Worm (Caenorhabditis elegans) whole organism, L1 larva: Measurements from ENCODE around the gene T27C5.12.
"Not testable (repeated sequence)": the region's sequence is repeated elsewhere in the genome, so short reads cannot be mapped to it uniquely, and the experiment has no call there.

ENCODE experiments used
- C04F5.9 ChIP-seq: sonication (generic microtip); optimal IDR thresholded peaks from 2 replicates; lab custom pipeline; 2016; ENCODE audit warnings: missing genetic modification characterization, missing compliant biosample characterization
- alr-1 ChIP-seq: fragments of 200-800 bp; sonication (Bioruptor generic); optimal IDR thresholded peaks from 2 replicates; lab custom pipeline; 2018; ENCODE audit warnings: borderline replicate concordance, mild to moderate bottlenecking, missing genetic modification characterization, missing compliant biosample characterization
- ama-1 ChIP-seq: fragments of 150-350 bp; optimal IDR thresholded peaks from 2 replicates; lab custom pipeline; 2014
- blmp-1 ChIP-seq: fragments of 150-350 bp; optimal IDR thresholded peaks from 2 replicates; lab custom pipeline; 2014; ENCODE audit warnings: missing biosample characterization, missing genetic modification characterization
- ceh-82 ChIP-seq, 3 experiments: fragments of 150-350 bp in 1 of 3; sonication (generic microtip) in 2 of 3; optimal IDR thresholded peaks; 2 replicates each; lab custom pipeline; 2014 to 2017; ENCODE audit warnings: missing biosample characterization in 3 of 3, missing genetic modification characterization in 3 of 3
- ces-1 ChIP-seq: fragments of 150-350 bp; optimal IDR thresholded peaks from 2 replicates; lab custom pipeline; 2014; ENCODE audit warnings: missing biosample characterization, missing genetic modification reagents, missing genetic modification characterization
- efl-1 ChIP-seq, 4 experiments: fragments of 150-350 bp; optimal IDR thresholded peaks in 3 of 4; peaks in 1 of 4; 1 replicate in 1 of 4; 2 replicates in 3 of 4; lab custom pipeline; 2014; ENCODE audit warnings: missing biosample characterization in 2 of 4, missing genetic modification characterization in 2 of 4, missing genetic modification reagents in 2 of 4
- efl-3 ChIP-seq: fragments of 200-800 bp; sonication (Bioruptor generic); optimal IDR thresholded peaks from 2 replicates; lab custom pipeline; 2018; ENCODE audit warnings: mild to moderate bottlenecking, missing genetic modification characterization, missing compliant biosample characterization
- fkh-10 ChIP-seq: sonication (generic microtip); optimal IDR thresholded peaks from 2 replicates; lab custom pipeline; 2017; ENCODE audit warnings: missing biosample characterization, missing genetic modification reagents, missing genetic modification characterization
- fkh-4 ChIP-seq: sonication (generic microtip); optimal IDR thresholded peaks from 2 replicates; lab custom pipeline; 2016; ENCODE audit warnings: missing compliant biosample characterization, missing genetic modification characterization, borderline replicate concordance
- fos-1 ChIP-seq: fragments of 150-350 bp; optimal IDR thresholded peaks from 2 replicates; lab custom pipeline; 2014; ENCODE audit warnings: missing biosample characterization, missing genetic modification characterization
- grh-1 ChIP-seq: fragments of 200-800 bp; sonication (Bioruptor generic); IDR thresholded peaks from 2 replicates; pipeline ENCODE4 v1.3.6; 2022; ENCODE audit warnings: missing genetic modification reagents, missing genetic modification characterization, missing compliant biosample characterization
- hlh-17 ChIP-seq: fragments of 200-800 bp; sonication (Bioruptor generic); optimal IDR thresholded peaks from 2 replicates; lab custom pipeline; 2018; ENCODE audit warnings: missing genetic modification characterization, mild to moderate bottlenecking, missing compliant biosample characterization, moderate library complexity, borderline replicate concordance
- hpl-2 ChIP-seq: fragments of 150-350 bp; optimal IDR thresholded peaks from 2 replicates; lab custom pipeline; 2014; ENCODE audit warnings: missing biosample characterization, missing genetic modification reagents, missing genetic modification characterization
- lin-13 ChIP-seq: fragments of 150-350 bp; optimal IDR thresholded peaks from 2 replicates; lab custom pipeline; 2014; ENCODE audit warnings: missing biosample characterization, missing genetic modification reagents, missing genetic modification characterization
- lin-15B ChIP-seq: fragments of 150-350 bp; sonication (generic microtip); optimal IDR thresholded peaks from 3 replicates; lab custom pipeline; 2014; ENCODE audit warnings: missing biosample characterization, missing genetic modification characterization
- lin-39 ChIP-seq: fragments of 150-350 bp; optimal IDR thresholded peaks from 2 replicates; lab custom pipeline; 2014; ENCODE audit warnings: missing biosample characterization, missing genetic modification reagents, missing genetic modification characterization
- mdl-1 ChIP-seq, 2 experiments: fragments of 150-350 bp; optimal IDR thresholded peaks; 2 replicates each; lab custom pipeline; 2014 to 2017; ENCODE audit warnings: missing biosample characterization in 2 of 2, missing genetic modification characterization in 2 of 2, inconsistent platforms in 1 of 2
- mef-2 ChIP-seq: fragments of 150-350 bp; optimal IDR thresholded peaks from 2 replicates; lab custom pipeline; 2014; ENCODE audit warnings: missing biosample characterization, missing genetic modification characterization
- mep-1 ChIP-seq: fragments of 150-350 bp; optimal IDR thresholded peaks from 2 replicates; lab custom pipeline; 2014; ENCODE audit warnings: missing biosample characterization, missing genetic modification characterization
- nhr-11 ChIP-seq: fragments of 150-350 bp; optimal IDR thresholded peaks from 2 replicates; lab custom pipeline; 2014; ENCODE audit warnings: missing biosample characterization, missing genetic modification characterization
- nhr-12 ChIP-seq: sonication (generic microtip); optimal IDR thresholded peaks from 2 replicates; lab custom pipeline; 2017; ENCODE audit warnings: missing biosample characterization, missing genetic modification characterization
- nhr-19 ChIP-seq: fragments of 200-800 bp; sonication (Bioruptor generic); conservative IDR thresholded peaks from 2 replicates; pipeline ENCODE4 v1.3.6; 2022; ENCODE audit warnings: missing genetic modification characterization, missing compliant biosample characterization
- nhr-20 ChIP-seq: sonication (generic microtip); optimal IDR thresholded peaks from 2 replicates; lab custom pipeline; 2016; ENCODE audit warnings: mild to moderate bottlenecking, missing genetic modification characterization, missing compliant biosample characterization
- nhr-237 ChIP-seq: fragments of 150-350 bp; optimal IDR thresholded peaks from 2 replicates; lab custom pipeline; 2014; ENCODE audit warnings: missing biosample characterization, missing genetic modification characterization
- nhr-47 ChIP-seq: sonication (generic microtip); optimal IDR thresholded peaks from 2 replicates; lab custom pipeline; 2016; ENCODE audit warnings: mild to moderate bottlenecking, missing genetic modification characterization, moderate library complexity, missing compliant biosample characterization
- nhr-76 ChIP-seq: sonication (generic microtip); optimal IDR thresholded peaks from 2 replicates; lab custom pipeline; 2017; ENCODE audit warnings: missing biosample characterization, missing genetic modification characterization
- nhr-90 ChIP-seq: sonication (generic microtip); optimal IDR thresholded peaks from 2 replicates; lab custom pipeline; 2016; ENCODE audit warnings: mild to moderate bottlenecking, missing genetic modification characterization, missing compliant biosample characterization; ENCODE audit not compliant: poor library complexity
- pag-3 ChIP-seq: sonication (generic microtip); optimal IDR thresholded peaks from 2 replicates; lab custom pipeline; 2017; ENCODE audit warnings: missing genetic modification characterization, mild to moderate bottlenecking, missing compliant biosample characterization, antibody characterized with exemption, borderline replicate concordance; ENCODE audit not compliant: insufficient read depth
- rnt-1 ChIP-seq: sonication (generic microtip); optimal IDR thresholded peaks from 2 replicates; lab custom pipeline; 2016; ENCODE audit warnings: mild to moderate bottlenecking, missing genetic modification characterization, moderate library complexity, missing compliant biosample characterization
- snpc-4 ChIP-seq: fragments of 150-350 bp; optimal IDR thresholded peaks from 2 replicates; lab custom pipeline; 2014; ENCODE audit warnings: missing biosample characterization, missing genetic modification characterization
- sox-4 ChIP-seq: sonication (generic microtip); optimal IDR thresholded peaks from 2 replicates; lab custom pipeline; 2016; ENCODE audit warnings: missing genetic modification characterization, missing compliant biosample characterization
- tbx-2 ChIP-seq: sonication (generic microtip); optimal IDR thresholded peaks from 2 replicates; lab custom pipeline; 2016; ENCODE audit warnings: missing genetic modification characterization, missing compliant biosample characterization
- unc-130 ChIP-seq: fragments of 150-350 bp; optimal IDR thresholded peaks from 2 replicates; lab custom pipeline; 2017; ENCODE audit warnings: missing biosample characterization, missing genetic modification characterization, inconsistent platforms
- unc-62 ChIP-seq: fragments of 150-350 bp; optimal IDR thresholded peaks from 2 replicates; lab custom pipeline; 2014; ENCODE audit warnings: missing biosample characterization, missing genetic modification reagents, missing genetic modification characterization
- vab-15 ChIP-seq: sonication (generic microtip); optimal IDR thresholded peaks from 2 replicates; lab custom pipeline; 2017; ENCODE audit warnings: missing genotype, mild to moderate bottlenecking, missing genetic modification characterization, missing compliant biosample characterization
- xbp-1 ChIP-seq: sonication (generic microtip); optimal IDR thresholded peaks from 2 replicates; lab custom pipeline; 2016; ENCODE audit warnings: missing genetic modification characterization, missing compliant biosample characterization

Gene T27C5.12

DNA sequence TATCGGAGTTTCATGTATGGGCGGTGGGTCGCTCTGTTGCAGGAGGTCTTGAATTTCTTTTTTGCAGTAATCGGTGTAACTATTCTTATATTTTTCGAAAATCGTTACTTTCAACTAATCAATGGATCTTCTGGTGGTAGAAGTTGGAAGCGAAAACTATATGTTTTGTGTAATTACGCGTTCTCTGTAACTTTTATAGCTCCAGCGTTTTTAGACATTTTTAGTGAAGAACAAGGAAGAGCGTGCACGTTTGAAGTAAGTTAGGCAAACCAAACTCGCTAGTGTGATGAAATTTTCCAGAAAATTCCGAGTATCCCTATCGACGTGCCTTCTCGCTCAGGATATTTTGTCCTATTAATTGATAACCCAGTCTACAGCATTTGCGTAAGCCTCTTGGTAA lies 24.4 kb downstream of the T27C5.12 start, which contains the start of gene srh-154:
TSS of gene srh-154 (plus strand) at position 301 of the 400 bp plus-strand sequence.
- TF ChIP-seq efl-1 (optimal IDR thresholded peaks at IDR 0.05; lab: Kevin White, UChicago), result no peak
- TF ChIP-seq efl-1 (GFP tag; optimal IDR thresholded peaks at IDR 0.05 in 1 of 2; lab: Kevin White, UChicago), result peak in 1 of 2 experiments; percentile 55
- no peak for TF ChIP-seq lin-15B (tag; lab: Kevin White, UChicago)

DNA sequence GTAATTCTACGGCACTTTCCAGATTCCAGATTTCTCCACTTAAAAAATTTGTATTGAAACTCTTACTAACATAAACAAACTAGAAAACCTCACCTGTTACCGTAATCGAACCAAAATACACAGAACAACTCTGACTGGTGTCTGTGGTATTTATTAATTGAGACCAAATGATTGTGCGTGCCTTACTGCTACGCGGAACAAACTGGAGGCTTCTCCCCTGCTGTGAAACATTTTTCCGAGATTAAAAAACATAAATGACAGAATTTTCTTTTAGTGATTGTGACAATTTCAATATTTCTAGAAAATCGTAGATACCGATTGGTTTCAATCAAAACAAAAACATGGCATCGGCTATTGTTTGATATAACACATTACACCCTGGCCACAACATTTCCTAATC lies 34.8 kb downstream of the T27C5.12 start:
- no peak for TF ChIP-seq snpc-4 (tag; lab: Kevin White, UChicago)
- TF ChIP-seq fkh-4 (tag; lab: Kevin White, UChicago), result no peak
- no peak for TF ChIP-seq hlh-17 (GFP tag; lab: Kevin White, UChicago)
- no peak for TF ChIP-seq sox-4 (tag; lab: Kevin White, UChicago)
- no peak for TF ChIP-seq nhr-237 (tag; lab: Kevin White, UChicago)
- TF ChIP-seq ceh-82 (tag; optimal IDR thresholded peaks at IDR 0.05; lab: Kevin White, UChicago), result no peak
- no peak for TF ChIP-seq nhr-47 (tag; lab: Kevin White, UChicago)
- no peak for TF ChIP-seq ces-1
- TF ChIP-seq, all 84 proteins: peak for 0

DNA sequence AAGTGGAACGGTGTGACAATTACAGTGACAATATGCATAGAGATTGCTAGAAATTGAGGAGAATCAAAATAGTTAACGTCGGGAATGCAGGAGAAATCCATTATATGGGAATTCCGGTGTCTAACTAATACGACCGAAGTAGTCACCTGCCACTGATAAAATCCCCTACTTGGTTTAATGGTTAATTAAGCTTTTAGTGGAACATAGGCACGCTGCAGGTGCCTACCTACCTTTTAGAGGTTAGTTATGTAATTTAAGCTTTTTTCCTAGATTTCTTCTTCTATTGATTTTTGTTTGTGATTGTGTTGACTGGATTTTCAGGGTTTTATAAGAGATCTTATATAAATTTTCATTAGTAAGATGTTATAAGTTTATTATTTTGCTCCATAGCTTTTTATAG lies 41.1 kb downstream of the T27C5.12 start, which contains the start of gene srh-203:
TSS of gene srh-203 (minus strand) at position 101 of the 400 bp plus-strand sequence.
- not testable (repeated sequence) for TF ChIP-seq nhr-90; mep-1; nhr-76 (tag; lab: Kevin White, UChicago)

DNA sequence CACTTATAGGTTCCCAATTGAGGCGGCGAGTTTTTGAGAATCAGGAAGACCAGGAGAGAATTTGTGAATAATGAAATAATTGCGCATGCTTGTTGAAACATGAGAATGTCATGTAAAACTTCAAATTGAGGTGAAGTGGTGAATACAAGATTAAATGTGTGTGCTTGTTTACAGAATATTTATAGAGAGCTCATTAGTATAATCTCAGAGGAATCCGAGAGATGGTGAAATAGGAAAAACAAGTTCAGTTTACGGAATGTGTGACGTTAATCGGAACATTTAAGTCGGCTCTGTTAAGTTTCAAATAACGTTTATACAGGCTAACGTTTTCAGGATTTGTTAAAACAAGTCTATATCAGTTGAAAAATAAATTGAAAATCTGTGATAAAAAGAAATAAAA lies 43.0 kb downstream of the T27C5.12 start, which contains the start of gene str-200:
TSS of gene str-200 (minus strand) at position 101 of the 400 bp plus-strand sequence.
- TF ChIP-seq efl-3 (no peak), tbx-2 (tag; lab: Kevin White, UChicago) (no peak), mef-2 (tag; lab: Kevin White, UChicago) (no peak), lin-13 (GFP tag; lab: Kevin White, UChicago) (no peak), pag-3 (tag; lab: Kevin White, UChicago) (no peak), nhr-11 (tag; lab: Kevin White, UChicago) (no peak), ama-1 (no peak), C04F5.9 (tag; lab: Kevin White, UChicago) (no peak), mep-1 (no peak), rnt-1 (tag; lab: Kevin White, UChicago) (no peak), nhr-76 (tag; lab: Kevin White, UChicago) (no peak), vab-15 (tag; lab: Kevin White, UChicago) (no peak), nhr-12 (tag; lab: Kevin White, UChicago) (no peak)

DNA sequence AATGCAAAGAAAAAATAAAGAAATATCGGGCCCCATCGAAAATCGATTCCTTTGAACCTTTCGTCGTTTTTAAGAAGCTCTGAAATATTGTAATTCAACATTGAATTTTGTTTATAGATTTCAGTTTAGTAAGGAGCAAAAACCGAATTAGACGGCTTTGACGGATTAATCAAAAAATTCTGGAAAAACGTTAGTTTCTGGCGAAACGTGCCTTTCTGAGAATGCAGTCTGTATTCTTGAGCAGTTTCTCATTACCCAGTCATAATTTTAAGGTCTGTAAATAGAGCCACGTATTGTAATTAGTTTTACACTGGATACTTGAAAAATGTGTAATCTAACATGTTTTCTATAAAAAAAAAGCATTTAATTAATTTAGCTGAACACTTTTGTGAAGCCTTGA lies 45.0 kb downstream of the T27C5.12 start, which contains the start of gene srz-48:
TSS of gene srz-48 (minus strand) at position 101 of the 400 bp plus-strand sequence.
- TF ChIP-seq unc-130 (no peak), mdl-1 (tag; optimal IDR thresholded peaks at IDR 0.05; lab: Kevin White, UChicago) (no peak), nhr-20 (tag; lab: Kevin White, UChicago) (no peak), fos-1 (tag; lab: Kevin White, UChicago) (no peak), lin-39 (tag; lab: Kevin White, UChicago) (no peak), nhr-19 (GFP tag; lab: Robert Waterston, UW) (no peak), alr-1 (tag; lab: Kevin White, UChicago) (no peak), hpl-2 (GFP tag; lab: Kevin White, UChicago) (no peak), tbx-2 (tag; lab: Kevin White, UChicago) (no peak), unc-62 (GFP tag; lab: Kevin White, UChicago) (no peak), mep-1 (no peak), grh-1 (GFP tag; lab: Robert Waterston, UW) (no peak), ceh-82 (tag; optimal IDR thresholded peaks at IDR 0.05; lab: Kevin White, UChicago) (no peak), nhr-12 (tag; lab: Kevin White, UChicago) (no peak), lin-15B (tag; lab: Kevin White, UChicago) (no peak), fkh-10 (GFP tag; lab: Kevin White, UChicago) (no peak), xbp-1 (tag; lab: Kevin White, UChicago) (no peak), blmp-1 (no peak)
